Fruit fly (Drosophila melanogaster) whole organism, wandering third instar larva: ENCODE results near the gene CG14507.

Experiments
- Abd-B ChIP-seq: fragments of >200 bp; optimal IDR thresholded peaks from 2 replicates; lab custom pipeline; 2017; ENCODE audit warnings: missing biosample characterization, missing genetic modification characterization
- CG32264 ChIP-seq: fragments of 200-800 bp; sonication (Bioruptor generic); optimal IDR thresholded peaks from 2 replicates; lab custom pipeline; 2016; ENCODE audit warnings: missing biosample characterization, missing genetic modification characterization
- CG9705 ChIP-seq: fragments of 200-800 bp; sonication (Bioruptor generic); optimal IDR thresholded peaks from 2 replicates; lab custom pipeline; 2018; ENCODE audit warnings: missing biosample characterization, mild to moderate bottlenecking, missing genetic modification characterization
- CrebA ChIP-seq: fragments of 200-800 bp; sonication (Bioruptor generic); optimal IDR thresholded peaks from 2 replicates; lab custom pipeline; 2016; ENCODE audit warnings: missing biosample characterization, mild to moderate bottlenecking, missing genetic modification characterization, borderline replicate concordance
- Dfd ChIP-seq: fragments of >200 bp; optimal IDR thresholded peaks from 2 replicates; lab custom pipeline; 2017; ENCODE audit warnings: missing biosample characterization, missing genetic modification characterization
- Dif ChIP-seq: fragments of 200-275, 200-300 bp; sonication (Bioruptor generic); optimal IDR thresholded peaks from 2 replicates; lab custom pipeline; 2018; ENCODE audit warnings: missing biosample characterization, missing genetic modification characterization; ENCODE audit not compliant: partially characterized antibody
- GATAd ChIP-seq: sonication (Bioruptor generic); optimal IDR thresholded peaks from 2 replicates; lab custom pipeline; 2016; ENCODE audit warnings: missing biosample characterization, missing genetic modification characterization
- HLH106 ChIP-seq: fragments of 200-800 bp; optimal IDR thresholded peaks from 3 replicates; lab custom pipeline; 2019; ENCODE audit warnings: missing biosample characterization, mild to moderate bottlenecking, missing genetic modification characterization, moderate library complexity
- Hnf4 ChIP-seq: fragments of 200-800 bp; sonication (Bioruptor generic); optimal IDR thresholded peaks from 2 replicates; lab custom pipeline; 2016; ENCODE audit warnings: missing biosample characterization, mild to moderate bottlenecking, missing genetic modification characterization
- Hr78 ChIP-seq: fragments of >200 bp; optimal IDR thresholded peaks from 2 replicates; lab custom pipeline; 2017; ENCODE audit warnings: missing biosample characterization, missing genetic modification characterization
- Hr83 ChIP-seq: fragments of 200-300 bp; sonication (Bioruptor generic); optimal IDR thresholded peaks from 2 replicates; lab custom pipeline; 2016; ENCODE audit warnings: missing biosample characterization, mild to moderate bottlenecking, missing genetic modification characterization, moderate library complexity; ENCODE audit not compliant: poor library complexity, severe bottlenecking
- Jra ChIP-seq: sonication (Bioruptor generic); optimal IDR thresholded peaks from 2 replicates; lab custom pipeline; 2016; ENCODE audit warnings: missing biosample characterization, missing genetic modification characterization
- Mio ChIP-seq: sonication (Bioruptor generic); optimal IDR thresholded peaks from 2 replicates; lab custom pipeline; 2016; ENCODE audit warnings: missing biosample characterization, missing genetic modification characterization
- Myc ChIP-seq: fragments of >200 bp; optimal IDR thresholded peaks from 2 replicates; lab custom pipeline; 2017
- N ChIP-seq: fragments of >200 bp; optimal IDR thresholded peaks from 2 replicates; lab custom pipeline; 2018; ENCODE audit warnings: missing biosample characterization, missing external identifiers, missing genetic modification characterization
- OdsH ChIP-seq: fragments of 200-800 bp; sonication (Bioruptor generic); optimal IDR thresholded peaks from 2 replicates; lab custom pipeline; 2016; ENCODE audit warnings: missing biosample characterization, mild to moderate bottlenecking, missing genetic modification characterization
- Rel ChIP-seq, 2 experiments: fragments of 200-800 bp; sonication (Bioruptor generic) in 1 of 2; optimal IDR thresholded peaks; 2 replicates in 1 of 2; 3 replicates in 1 of 2; lab custom pipeline; 2016 to 2019; ENCODE audit warnings: mild to moderate bottlenecking in 2 of 2, missing biosample characterization in 2 of 2, missing genetic modification characterization in 2 of 2, moderate library complexity in 1 of 2
- Sp1 ChIP-seq: fragments of 200-800 bp; sonication (Bioruptor generic); optimal IDR thresholded peaks from 3 replicates; lab custom pipeline; 2019; ENCODE audit warnings: missing biosample characterization, mild to moderate bottlenecking, missing genetic modification characterization, moderate library complexity
- Vsx2 ChIP-seq: fragments of 200-300, 225-300 bp; sonication (Bioruptor generic); optimal IDR thresholded peaks from 2 replicates; lab custom pipeline; 2018; ENCODE audit warnings: missing biosample characterization, missing genetic modification characterization; ENCODE audit not compliant: partially characterized antibody
- br ChIP-seq: fragments of 200-800 bp; sonication (Bioruptor generic); optimal IDR thresholded peaks from 2 replicates; lab custom pipeline; 2016; ENCODE audit warnings: missing biosample characterization, missing genetic modification characterization
- brk ChIP-seq: fragments of 200-800 bp; sonication (Bioruptor generic); optimal IDR thresholded peaks from 2 replicates; lab custom pipeline; 2016; ENCODE audit warnings: missing biosample characterization, mild to moderate bottlenecking, missing genetic modification characterization
- dl ChIP-seq, 2 experiments: fragments of 175-275, 200-275 bp in 1 of 2; fragments of 200-275 bp in 1 of 2; sonication (Bioruptor generic); optimal IDR thresholded peaks; lab custom pipeline; 2018; ENCODE audit warnings: mild to moderate bottlenecking in 2 of 2, missing biosample characterization in 2 of 2, missing genetic modification characterization in 2 of 2, moderate library complexity in 2 of 2; ENCODE audit not compliant: partially characterized antibody in 2 of 2, insufficient read depth in 1 of 2
- dmrt93B ChIP-seq: fragments of 200-800 bp; sonication (Bioruptor generic); optimal IDR thresholded peaks from 2 replicates; lab custom pipeline; 2018; ENCODE audit warnings: missing biosample characterization, mild to moderate bottlenecking, missing genetic modification characterization
- ey ChIP-seq: fragments of 200-800 bp; sonication (Bioruptor generic); optimal IDR thresholded peaks from 2 replicates; lab custom pipeline; 2016; ENCODE audit warnings: missing biosample characterization, missing genetic modification characterization
- foxo ChIP-seq, 2 experiments: fragments of 200-800 bp; sonication (Bioruptor generic); optimal IDR thresholded peaks; 2 replicates in 1 of 2; 3 replicates in 1 of 2; lab custom pipeline; 2016 to 2017; ENCODE audit warnings: missing biosample characterization in 2 of 2, missing genetic modification characterization in 2 of 2
- fru ChIP-seq: fragments of 200-800 bp; sonication (Bioruptor generic); optimal IDR thresholded peaks from 3 replicates; lab custom pipeline; 2016; ENCODE audit warnings: missing biosample characterization, mild to moderate bottlenecking, missing genetic modification characterization
- h ChIP-seq: fragments of 200-800 bp; sonication (Bioruptor generic); optimal IDR thresholded peaks from 3 replicates; lab custom pipeline; 2016; ENCODE audit warnings: missing biosample characterization, mild to moderate bottlenecking, missing genetic modification characterization
- lola ChIP-seq: fragments of >200 bp; optimal IDR thresholded peaks from 2 replicates; lab custom pipeline; 2017; ENCODE audit warnings: missing biosample characterization, missing genetic modification characterization
- pan ChIP-seq: fragments of >200 bp; optimal IDR thresholded peaks from 2 replicates; lab custom pipeline; 2017
- psq ChIP-seq: fragments of 200-800 bp; sonication (Bioruptor generic); optimal IDR thresholded peaks from 3 replicates; lab custom pipeline; 2017; ENCODE audit warnings: missing biosample characterization, mild to moderate bottlenecking, missing genetic modification characterization, moderate library complexity
- rgr ChIP-seq: fragments of 200-800 bp; sonication (Bioruptor generic); optimal IDR thresholded peaks from 3 replicates; lab custom pipeline; 2016; ENCODE audit warnings: missing biosample characterization, mild to moderate bottlenecking, missing genetic modification characterization
- sage ChIP-seq: fragments of 200-800 bp; sonication (Bioruptor generic); optimal IDR thresholded peaks from 2 replicates; lab custom pipeline; 2016; ENCODE audit warnings: missing biosample characterization, mild to moderate bottlenecking, missing genetic modification characterization
- sv ChIP-seq: fragments of 200-800 bp; sonication (Bioruptor generic); optimal IDR thresholded peaks from 3 replicates; lab custom pipeline; 2016; ENCODE audit warnings: missing biosample characterization, missing genetic modification characterization
- usp ChIP-seq: fragments of >200 bp; optimal IDR thresholded peaks from 2 replicates; lab custom pipeline; 2017; ENCODE audit warnings: missing biosample characterization, missing genetic modification characterization
- woc ChIP-seq: sonication (Bioruptor generic); optimal IDR thresholded peaks from 2 replicates; lab custom pipeline; 2016; ENCODE audit warnings: missing biosample characterization, mild to moderate bottlenecking, missing genetic modification characterization

CG14507 gene

DNA sequence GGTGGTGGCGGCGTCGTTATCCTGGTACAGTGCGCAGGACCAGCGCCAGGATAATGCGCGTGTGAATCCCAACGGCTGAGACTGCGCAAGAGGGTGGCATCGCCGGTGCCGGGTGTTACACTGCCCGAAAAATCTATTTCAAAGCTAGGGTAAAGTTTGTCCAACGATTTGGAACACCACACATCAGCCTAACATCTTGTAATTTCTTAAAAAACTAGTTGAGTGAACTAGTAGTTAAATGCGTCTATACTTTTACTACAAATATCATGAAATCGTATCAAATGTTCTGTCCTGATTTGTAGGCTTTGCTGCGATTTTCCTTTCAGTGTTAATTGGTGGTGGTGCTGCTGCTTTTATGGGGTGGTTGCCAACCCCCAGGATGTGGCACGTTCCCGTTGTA, 37.5 kb upstream of the CG14507 start:
- peak; percentile 11 for TF ChIP-seq woc (GFP tag; lab: Kevin White, UChicago)
- no peak for TF ChIP-seq Hr83 (GFP tag; lab: Kevin White, UChicago)
- TF ChIP-seq ey (GFP tag; lab: Kevin White, UChicago), result no peak
- TF ChIP-seq Sp1 (GFP tag; lab: Kevin White, UChicago), result peak; percentile 4
- no peak for TF ChIP-seq dl (GFP tag; optimal IDR thresholded peaks at IDR 0.05; lab: Kevin White, UChicago; ENCODE audit: insufficient read depth in 1 of 2, partially characterized antibody in 2 of 2)
- TF ChIP-seq Abd-B, result no peak
- peak in 1 of 2 experiments; percentile 6 for TF ChIP-seq foxo (GFP tag; optimal IDR thresholded peaks at IDR 0.05; lab: Kevin White, UChicago)
- TF ChIP-seq br (GFP tag; lab: Kevin White, UChicago), result no peak
- TF ChIP-seq rgr, result no peak
- TF ChIP-seq lola (GFP tag; lab: Kevin White, UChicago), result no peak
- TF ChIP-seq fru, result peak; percentile 12
- peak; percentile 13 for TF ChIP-seq HLH106 (tag; lab: Kevin White, UChicago)
- TF ChIP-seq, all 38 proteins: peak for 5

DNA sequence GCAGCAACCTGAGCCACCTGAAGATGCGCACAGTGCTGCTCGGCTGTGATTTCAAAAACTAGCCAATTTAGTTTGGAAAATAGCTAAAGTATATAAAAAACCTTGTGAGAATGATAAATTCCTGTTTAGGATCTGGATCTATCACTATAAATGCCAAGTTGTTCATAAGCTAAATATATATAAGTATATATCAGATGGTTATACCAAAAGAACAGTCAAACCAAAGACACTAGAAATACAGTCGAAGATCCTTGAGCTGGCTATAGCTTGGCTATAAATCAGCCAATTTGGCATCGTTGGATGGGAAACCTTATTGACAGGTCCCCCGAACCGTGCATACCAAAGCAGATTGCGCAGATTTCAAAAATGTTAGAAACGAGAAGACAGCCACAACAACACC, 35.7 kb upstream of the CG14507 start:
- no peak for TF ChIP-seq psq (GFP tag; lab: Kevin White, UChicago)
- TF ChIP-seq CG32264, result no peak
- no peak for TF ChIP-seq br (GFP tag; lab: Kevin White, UChicago)
- no peak for TF ChIP-seq GATAd (GFP tag; lab: Kevin White, UChicago)
- no peak for TF ChIP-seq dmrt93B (GFP tag; lab: Kevin White, UChicago)
- TF ChIP-seq Hr78 (GFP tag; lab: Kevin White, UChicago), result no peak
- TF ChIP-seq Myc (lab: Kevin White, UChicago), result no peak
- no peak for TF ChIP-seq usp (GFP tag; lab: Kevin White, UChicago)
- TF ChIP-seq sv, result no peak
- TF ChIP-seq Hr83 (GFP tag; lab: Kevin White, UChicago), result no peak
- TF ChIP-seq N (GFP tag; lab: Kevin White, UChicago), result no peak
- no peak for TF ChIP-seq h (GFP tag; lab: Kevin White, UChicago)
- no peak for TF ChIP-seq Rel (GFP tag; optimal IDR thresholded peaks at IDR 0.05; lab: Kevin White, UChicago)
- no peak for TF ChIP-seq Rel (tag; optimal IDR thresholded peaks at IDR 0.05; lab: Kevin White, UChicago)
- TF ChIP-seq CG9705, result no peak
- TF ChIP-seq foxo (GFP tag; optimal IDR thresholded peaks at IDR 0.05; lab: Kevin White, UChicago), result no peak
- no peak for TF ChIP-seq Dfd
- no peak for TF ChIP-seq brk (GFP tag; lab: Kevin White, UChicago)
- no peak for TF ChIP-seq HLH106 (tag; lab: Kevin White, UChicago)
- TF ChIP-seq Vsx2, result no peak
- no peak for TF ChIP-seq Abd-B

DNA sequence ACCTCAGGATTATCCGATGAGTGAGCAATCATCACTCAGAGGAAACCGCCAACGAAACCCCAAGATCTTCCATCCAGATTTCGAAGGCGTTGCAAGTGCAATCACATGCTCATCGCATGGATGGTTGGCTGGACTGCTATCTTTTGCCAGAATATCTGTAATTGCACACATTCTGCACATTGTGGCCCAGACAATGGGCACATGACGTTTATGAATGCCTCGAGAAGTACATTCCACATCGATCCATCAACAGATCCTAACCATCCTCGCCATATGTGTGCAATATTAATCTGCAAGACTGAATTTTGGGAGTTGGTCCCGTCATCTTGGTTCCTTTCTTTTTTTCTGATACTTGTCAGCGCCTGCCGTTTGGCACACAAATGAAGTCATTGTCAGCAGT, 35.0 kb upstream of the CG14507 start:
- TF ChIP-seq Jra (GFP tag; lab: Kevin White, UChicago) (no peak), fru (no peak), Sp1 (GFP tag; lab: Kevin White, UChicago) (no peak), Dfd (no peak), CrebA (GFP tag; lab: Kevin White, UChicago) (no peak), h (GFP tag; lab: Kevin White, UChicago) (no peak), Myc (lab: Kevin White, UChicago) (no peak), pan (no peak), sage (GFP tag; lab: Kevin White, UChicago) (no peak), foxo (GFP tag; optimal IDR thresholded peaks at IDR 0.05; lab: Kevin White, UChicago) (no peak), lola (GFP tag; lab: Kevin White, UChicago) (no peak)
- TF ChIP-seq, all 38 proteins: peak for 0

DNA sequence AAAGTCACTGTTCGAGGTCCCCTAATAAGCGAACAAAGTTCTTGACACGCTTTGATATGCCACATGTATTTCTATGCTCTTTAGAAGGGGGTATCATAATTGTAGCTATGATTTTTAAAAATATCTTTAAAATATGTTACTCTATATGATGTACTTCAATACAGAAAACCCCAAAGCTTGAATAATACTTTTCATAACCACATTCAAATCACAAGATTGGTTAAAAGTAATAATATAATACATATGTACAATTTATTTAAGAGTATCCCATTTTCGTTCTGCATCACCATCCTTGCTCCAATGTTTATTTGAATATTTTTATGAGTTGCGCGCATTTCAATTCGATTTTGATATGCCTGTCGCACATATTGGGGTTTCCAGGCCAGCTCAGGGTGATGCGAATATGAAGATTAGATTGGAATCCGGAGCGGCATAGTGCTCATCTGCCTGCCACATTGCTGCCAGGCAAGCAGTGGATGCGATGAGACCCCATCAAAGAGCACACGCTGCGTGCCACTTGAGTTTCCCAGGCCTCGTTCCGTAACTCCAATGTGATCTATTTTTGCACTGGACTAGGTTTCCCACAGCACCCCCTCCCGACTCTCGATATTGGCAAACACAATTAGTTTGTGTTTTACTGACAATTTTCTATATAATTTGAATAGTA, 32.1 kb upstream of the CG14507 start:
- TF ChIP-seq CrebA (GFP tag; lab: Kevin White, UChicago) (no peak), sv (no peak), Dfd (no peak), Mio (GFP tag; lab: Kevin White, UChicago) (no peak), OdsH (GFP tag; lab: Kevin White, UChicago) (no peak), Dif (GFP tag; lab: Kevin White, UChicago) (no peak), woc (GFP tag; lab: Kevin White, UChicago) (no peak), dl (GFP tag; optimal IDR thresholded peaks at IDR 0.05; lab: Kevin White, UChicago; ENCODE audit: insufficient read depth in 1 of 2, partially characterized antibody in 2 of 2) (no peak), CG32264 (no peak), psq (GFP tag; lab: Kevin White, UChicago) (no peak), Sp1 (GFP tag; lab: Kevin White, UChicago) (no peak), Hnf4 (GFP tag; lab: Kevin White, UChicago) (no peak), N (GFP tag; lab: Kevin White, UChicago) (no peak), sage (GFP tag; lab: Kevin White, UChicago) (no peak), GATAd (GFP tag; lab: Kevin White, UChicago) (no peak), dmrt93B (GFP tag; lab: Kevin White, UChicago) (no peak), foxo (GFP tag; optimal IDR thresholded peaks at IDR 0.05; lab: Kevin White, UChicago) (no peak)
